Fruit fly (Drosophila melanogaster) S2 (cell line): Measurements from ENCODE around the gene Or23a.

Source experiments
- CG8478 ChIP-seq: fragments of >200 bp; optimal IDR thresholded peaks from 2 replicates; lab custom pipeline; 2018
- CTCF ChIP-seq, 2 experiments: fragments of >200 bp; optimal IDR thresholded peaks; 2 replicates each; lab custom pipeline; 2018

- TF ChIP-seq CG8478 (no peak), CTCF (optimal IDR thresholded peaks at IDR 0.05; lab: Kevin White, UChicago) (no peak)
Observed at dm6 chr2L:2623947-2624346, 29.9 kb upstream of the Or23a start.
